Worm (Caenorhabditis elegans) whole organism, L4 larva: ENCODE data around the gene parn-2.

Source experiments
- hlh-30 ChIP-seq: sonication (generic microtip); optimal IDR thresholded peaks from 2 replicates; lab custom pipeline; 2017; ENCODE audit warnings: antibody characterized with exemption, mild to moderate bottlenecking, missing genetic modification characterization, missing compliant biosample characterization; ENCODE audit not compliant: insufficient read depth
- lin-29 ChIP-seq: fragments of 200-800 bp; sonication (Bioruptor generic); IDR thresholded peaks from 2 replicates; pipeline ENCODE4 v1.3.6; 2022; ENCODE audit warnings: missing genetic modification reagents, missing genetic modification characterization, missing compliant biosample characterization

ce11 chrII:12303142-12303541 lies 46.7 kb upstream of the parn-2 start, which contains the start of gene sre-50:
- TF ChIP-seq hlh-30 (tag; lab: Kevin White, UChicago) (no peak), lin-29 (GFP tag; lab: Robert Waterston, UW) (no peak)
